Fruit fly (Drosophila melanogaster): Measurements from ENCODE around the gene CkIalpha.

Gene CkIalpha

dm6 chrX:12664117-12664783 lies 10.8 kb downstream of the CkIalpha start:
- TF ChIP-seq CrebA (GFP tag; optimal IDR thresholded peaks at IDR 0.05; ENCODE audit: borderline replicate concordance), result no peak
- TF ChIP-seq Myc (optimal IDR thresholded peaks at IDR 0.05), result peak; percentile 66
- peak; percentile 14 for TF ChIP-seq fru (GFP tag; optimal IDR thresholded peaks at IDR 0.05)
- no peak for TF ChIP-seq dl (GFP tag; optimal IDR thresholded peaks at IDR 0.05; ENCODE audit: insufficient read depth in 1 of 2, partially characterized antibody in 2 of 2)
- TF ChIP-seq woc (GFP tag; optimal IDR thresholded peaks at IDR 0.05), result peak; percentile 41
- TF ChIP-seq lola (GFP tag; optimal IDR thresholded peaks at IDR 0.05), result no peak

dm6 chrX:12665112-12665795 lies 11.8 kb downstream of the CkIalpha start:
- peak; percentile 42 for TF ChIP-seq GATAd (GFP tag; optimal IDR thresholded peaks at IDR 0.05)
- peak; percentile 80 for TF ChIP-seq br (GFP tag; optimal IDR thresholded peaks at IDR 0.05)
- TF ChIP-seq Sp1 (GFP tag; optimal IDR thresholded peaks at IDR 0.05), result peak; percentile 94
- peak; percentile 9 for TF ChIP-seq Jra (GFP tag; optimal IDR thresholded peaks at IDR 0.05)
- TF ChIP-seq Dfd (GFP tag; optimal IDR thresholded peaks at IDR 0.05), result no peak
- no peak for TF ChIP-seq lola (GFP tag; optimal IDR thresholded peaks at IDR 0.05)
- TF ChIP-seq psq (GFP tag; optimal IDR thresholded peaks at IDR 0.05), result peak; percentile 86
- TF ChIP-seq dl (GFP tag; optimal IDR thresholded peaks at IDR 0.05; ENCODE audit: insufficient read depth in 1 of 2, partially characterized antibody in 2 of 2), result peak; percentile 69 to 91
- peak; percentile 90 for TF ChIP-seq Dif (GFP tag; optimal IDR thresholded peaks at IDR 0.05; ENCODE audit: partially characterized antibody)
- no peak for TF ChIP-seq dsf (GFP tag; optimal IDR thresholded peaks at IDR 0.05; ENCODE audit: borderline replicate concordance)
- TF ChIP-seq sv (GFP tag; optimal IDR thresholded peaks at IDR 0.05), result peak; percentile 25
- TF ChIP-seq OdsH (GFP tag; optimal IDR thresholded peaks at IDR 0.05), result peak; percentile 88
- no peak for TF ChIP-seq pan (optimal IDR thresholded peaks at IDR 0.05)
- TF ChIP-seq Abd-B (GFP tag; optimal IDR thresholded peaks at IDR 0.05), result no peak
- TF ChIP-seq Myc (optimal IDR thresholded peaks at IDR 0.05), result no peak
- no peak for TF ChIP-seq Vsx2 (GFP tag; optimal IDR thresholded peaks at IDR 0.05; ENCODE audit: partially characterized antibody)
- peak; percentile 22 for TF ChIP-seq CrebA (GFP tag; optimal IDR thresholded peaks at IDR 0.05; ENCODE audit: borderline replicate concordance)
- peak; percentile 88 for TF ChIP-seq ey (GFP tag; optimal IDR thresholded peaks at IDR 0.05)
- peak; percentile 66 for TF ChIP-seq CG9705 (GFP tag; optimal IDR thresholded peaks at IDR 0.05)
- peak; percentile 76 for TF ChIP-seq tai (GFP tag; optimal IDR thresholded peaks at IDR 0.05)
- peak; percentile 87 for TF ChIP-seq h (GFP tag; optimal IDR thresholded peaks at IDR 0.05)
- no peak for TF ChIP-seq Mio (GFP tag; optimal IDR thresholded peaks at IDR 0.05)
- TF ChIP-seq sage (GFP tag; optimal IDR thresholded peaks at IDR 0.05), result peak; percentile 82
- TF ChIP-seq usp (GFP tag; optimal IDR thresholded peaks at IDR 0.05), result no peak
- TF ChIP-seq N (GFP tag; optimal IDR thresholded peaks at IDR 0.05), result no peak
- TF ChIP-seq woc (GFP tag; optimal IDR thresholded peaks at IDR 0.05), result peak; percentile 53
- peak; percentile 19 for TF ChIP-seq Hr83 (GFP tag; optimal IDR thresholded peaks at IDR 0.05; ENCODE audit: poor library complexity, severe bottlenecking)
- TF ChIP-seq fru (GFP tag; optimal IDR thresholded peaks at IDR 0.05), result peak; percentile 82
- peak; percentile 81 for TF ChIP-seq brk (GFP tag; optimal IDR thresholded peaks at IDR 0.05)
- TF ChIP-seq dmrt93B (GFP tag; optimal IDR thresholded peaks at IDR 0.05), result peak; percentile 88
- peak; percentile 95 for TF ChIP-seq HLH106 (tag; optimal IDR thresholded peaks at IDR 0.05)
- peak; percentile 27 for TF ChIP-seq Rel (GFP tag; optimal IDR thresholded peaks at IDR 0.05)
- TF ChIP-seq Rel (tag; optimal IDR thresholded peaks at IDR 0.05), result peak; percentile 67
- no peak for TF ChIP-seq Hr78 (GFP tag; optimal IDR thresholded peaks at IDR 0.05)
- TF ChIP-seq Hnf4 (GFP tag; optimal IDR thresholded peaks at IDR 0.05), result peak; percentile 90
- TF ChIP-seq foxo (GFP tag; optimal IDR thresholded peaks at IDR 0.05), result peak in 1 of 2 experiments; percentile 94
- TF ChIP-seq rgr (GFP tag; optimal IDR thresholded peaks at IDR 0.05), result peak; percentile 93
- TF ChIP-seq CG32264 (GFP tag; optimal IDR thresholded peaks at IDR 0.05), result peak; percentile 58
- TF ChIP-seq jim (GFP tag; optimal IDR thresholded peaks at IDR 0.05), result no peak
